Worm (Caenorhabditis elegans): ENCODE results near the gene F49E12.12.

The F49E12.12 gene

ce11 chrII:8388001-8388513, 6.8 kb downstream of the F49E12.12 start, which contains the start of gene drd-1:
Gene drd-1 (plus strand): TSS chrII:8388051.
- no peak for TF ChIP-seq lin-39 (tag; optimal IDR thresholded peaks at IDR 0.05)
- no peak for TF ChIP-seq skn-1 (tag; optimal IDR thresholded peaks at IDR 0.05)
- no peak for TF ChIP-seq nfya-1 (tag; optimal IDR thresholded peaks at IDR 0.05; ENCODE audit: insufficient read depth)
- TF ChIP-seq unc-62 (GFP tag; optimal IDR thresholded peaks at IDR 0.05), result no peak
- no peak for TF ChIP-seq nhr-43 (tag; optimal IDR thresholded peaks at IDR 0.05; ENCODE audit: poor library complexity, severe bottlenecking)
- TF ChIP-seq ceh-28 (tag; optimal IDR thresholded peaks at IDR 0.05), result no peak
- peak; percentile 97 for TF ChIP-seq pqm-1 (tag; optimal IDR thresholded peaks at IDR 0.05)
- no peak for TF ChIP-seq ceh-9 (tag; optimal IDR thresholded peaks at IDR 0.05)
- no peak for TF ChIP-seq unc-39 (tag; optimal IDR thresholded peaks at IDR 0.05)
- no peak for TF ChIP-seq eor-1 (tag; optimal IDR thresholded peaks at IDR 0.05)
- TF ChIP-seq ztf-4 (tag; optimal IDR thresholded peaks at IDR 0.05), result no peak
- peak; percentile 56 for TF ChIP-seq fos-1 (tag; optimal IDR thresholded peaks at IDR 0.05)
- TF ChIP-seq fkh-10 (GFP tag; optimal IDR thresholded peaks at IDR 0.05), result no peak
- no peak for TF ChIP-seq nhr-28 (tag; optimal IDR thresholded peaks at IDR 0.05)
- peak; percentile 98 for TF ChIP-seq elt-2 (tag; optimal IDR thresholded peaks at IDR 0.05)
- TF ChIP-seq jun-1 (tag; optimal IDR thresholded peaks at IDR 0.05), result peak; percentile 27
- TF ChIP-seq nhr-12 (tag; optimal IDR thresholded peaks at IDR 0.05), result no peak
- no peak for TF ChIP-seq nhr-23 (tag; optimal IDR thresholded peaks at IDR 0.05)
- no peak for TF ChIP-seq ztf-11 (tag; optimal IDR thresholded peaks at IDR 0.05)
- no peak for TF ChIP-seq lsy-12 (tag; optimal IDR thresholded peaks at IDR 0.05)
- TF ChIP-seq egl-27 (tag; optimal IDR thresholded peaks at IDR 0.05), result no peak
- no peak for TF ChIP-seq nhr-76 (tag; optimal IDR thresholded peaks at IDR 0.05)
- no peak for TF ChIP-seq snpc-4 (tag; optimal IDR thresholded peaks at IDR 0.05)
- TF ChIP-seq daf-12 (tag; optimal IDR thresholded peaks at IDR 0.05), result no peak
- TF ChIP-seq nhr-237 (tag; optimal IDR thresholded peaks at IDR 0.05), result no peak
- TF ChIP-seq ceh-82 (tag; optimal IDR thresholded peaks at IDR 0.05), result no peak
- TF ChIP-seq ama-1 (optimal IDR thresholded peaks at IDR 0.05), result no peak
- no peak for TF ChIP-seq nhr-77 (tag; optimal IDR thresholded peaks at IDR 0.05)
- TF ChIP-seq aly-2 (tag; optimal IDR thresholded peaks at IDR 0.05), result no peak
- TF ChIP-seq nhr-67 (tag; optimal IDR thresholded peaks at IDR 0.05), result no peak
- no peak for TF ChIP-seq mdl-1 (tag; optimal IDR thresholded peaks at IDR 0.05)
- TF ChIP-seq nhr-25 (tag; optimal IDR thresholded peaks at IDR 0.05), result no peak

DNA sequence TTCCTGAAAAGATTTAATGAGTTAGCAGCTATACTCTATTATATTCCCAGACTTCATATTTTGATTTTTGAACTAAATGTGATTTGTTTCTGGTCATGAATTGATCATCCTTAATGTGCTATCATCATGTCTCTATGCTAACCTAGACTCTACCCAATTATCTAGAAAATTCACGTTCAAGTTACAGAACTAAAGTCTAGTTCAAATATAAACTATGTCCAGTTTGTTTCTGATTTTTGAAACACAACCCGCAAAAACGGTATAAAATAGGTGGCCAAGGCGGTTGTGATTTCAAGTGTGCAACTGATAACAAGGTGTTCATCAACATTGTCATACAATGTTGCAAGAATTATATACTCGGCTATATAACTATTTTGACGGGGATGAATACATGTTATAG, 9.5 kb downstream of the F49E12.12 start, which contains the start of gene F49E12.10:
TSS of gene F49E12.10 (plus strand) at position 301 of the 400 bp plus-strand sequence.
- TF ChIP-seq nhr-12 (tag; optimal IDR thresholded peaks at IDR 0.05) (no peak), elt-2 (tag; optimal IDR thresholded peaks at IDR 0.05) (peak; percentile 39), pqm-1 (tag; optimal IDR thresholded peaks at IDR 0.05) (peak; percentile 41)

DNA sequence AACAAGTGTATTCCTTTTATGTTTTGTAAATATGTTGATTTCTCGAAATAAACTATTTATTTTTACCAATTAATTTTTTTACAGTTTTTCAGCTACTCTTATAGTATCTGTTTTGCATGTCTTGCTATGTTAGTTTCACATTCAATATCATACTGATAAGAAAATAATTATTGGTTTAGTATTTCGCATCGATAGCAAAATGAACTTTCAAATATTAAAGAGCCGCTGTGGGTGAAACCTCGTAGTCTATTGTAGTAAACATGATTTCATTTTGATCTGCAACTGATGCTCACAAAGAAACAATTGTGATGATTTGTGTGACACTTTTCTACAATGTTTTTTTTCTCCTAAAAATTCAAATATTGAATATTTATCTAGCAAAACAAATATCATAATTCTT, 10.9 kb downstream of the F49E12.12 start:
- no peak for TF ChIP-seq unc-39 (tag; optimal IDR thresholded peaks at IDR 0.05)
- peak; percentile 73 for TF ChIP-seq pqm-1 (tag; optimal IDR thresholded peaks at IDR 0.05)
- no peak for TF ChIP-seq ceh-28 (tag; optimal IDR thresholded peaks at IDR 0.05)
- TF ChIP-seq fkh-2 (tag; optimal IDR thresholded peaks at IDR 0.05), result no peak
- TF ChIP-seq ZK546.5 (tag; optimal IDR thresholded peaks at IDR 0.05), result no peak
- peak; percentile 49 for TF ChIP-seq elt-2 (tag; optimal IDR thresholded peaks at IDR 0.05)
- no peak for TF ChIP-seq lsy-12 (tag; optimal IDR thresholded peaks at IDR 0.05)

DNA sequence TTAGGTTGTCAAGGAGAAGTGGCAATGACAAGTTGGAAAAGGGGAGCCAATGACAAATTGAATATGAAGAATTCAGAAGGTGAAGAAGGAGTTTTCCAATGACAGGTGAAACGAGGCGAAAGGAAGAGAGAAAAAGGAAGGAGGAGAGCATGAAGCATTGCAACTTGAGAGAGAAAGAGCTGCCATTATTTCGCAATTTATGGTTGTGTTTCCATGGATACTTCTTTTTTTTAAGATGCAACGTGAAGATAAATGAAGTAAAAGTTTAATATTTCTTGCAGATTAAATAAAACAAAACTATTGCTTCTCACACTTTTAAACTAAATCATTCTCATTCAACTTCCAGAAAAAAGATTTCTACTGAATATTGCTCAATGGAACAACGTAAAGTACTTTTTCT, 12.9 kb downstream of the F49E12.12 start, which contains the start of gene F49E12.8:
TSS of gene F49E12.8 (minus strand) at position 101 of the 400 bp plus-strand sequence.
- no peak for TF ChIP-seq ama-1 (optimal IDR thresholded peaks at IDR 0.05)
- TF ChIP-seq elt-2 (tag; optimal IDR thresholded peaks at IDR 0.05), result no peak
- TF ChIP-seq snpc-4 (tag; optimal IDR thresholded peaks at IDR 0.05), result no peak
- no peak for TF ChIP-seq tbx-2 (tag; optimal IDR thresholded peaks at IDR 0.05)
- no peak for TF ChIP-seq nhr-12 (tag; optimal IDR thresholded peaks at IDR 0.05)

DNA sequence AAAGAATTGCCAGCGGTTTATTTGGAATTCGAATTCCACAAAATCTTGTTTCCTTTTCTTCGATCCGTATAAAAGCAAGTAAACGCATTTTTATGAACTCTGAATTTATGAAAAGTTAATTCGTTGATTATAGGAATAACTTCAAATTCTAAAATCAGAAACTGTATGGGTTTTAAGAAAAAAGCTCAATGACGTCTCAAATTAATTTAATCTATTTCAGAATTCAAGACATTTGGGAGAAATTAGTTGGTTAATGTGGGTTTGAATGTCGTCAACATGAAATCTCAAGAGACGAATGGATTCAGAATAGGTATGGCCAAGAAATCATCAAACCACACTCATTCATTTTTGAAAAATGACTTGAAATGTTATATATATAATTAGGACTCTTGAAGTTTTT, 14.7 kb downstream of the F49E12.12 start, which contains the start of gene F49E12.7:
TSS of gene F49E12.7 (minus strand) at position 101 of the 400 bp plus-strand sequence.
- TF ChIP-seq aly-2 (tag; optimal IDR thresholded peaks at IDR 0.05), result no peak
- TF ChIP-seq fkh-2 (tag; optimal IDR thresholded peaks at IDR 0.05), result no peak
- no peak for TF ChIP-seq nhr-67 (tag; optimal IDR thresholded peaks at IDR 0.05)
- TF ChIP-seq skn-1 (tag; optimal IDR thresholded peaks at IDR 0.05), result no peak
- no peak for TF ChIP-seq egl-27 (tag; optimal IDR thresholded peaks at IDR 0.05)
- TF ChIP-seq unc-62 (GFP tag; optimal IDR thresholded peaks at IDR 0.05), result no peak
- no peak for TF ChIP-seq ztf-4 (tag; optimal IDR thresholded peaks at IDR 0.05)
- no peak for TF ChIP-seq nhr-77 (tag; optimal IDR thresholded peaks at IDR 0.05)
